Fruit fly (Drosophila melanogaster): ENCODE data around the gene RpL35.

DNA sequence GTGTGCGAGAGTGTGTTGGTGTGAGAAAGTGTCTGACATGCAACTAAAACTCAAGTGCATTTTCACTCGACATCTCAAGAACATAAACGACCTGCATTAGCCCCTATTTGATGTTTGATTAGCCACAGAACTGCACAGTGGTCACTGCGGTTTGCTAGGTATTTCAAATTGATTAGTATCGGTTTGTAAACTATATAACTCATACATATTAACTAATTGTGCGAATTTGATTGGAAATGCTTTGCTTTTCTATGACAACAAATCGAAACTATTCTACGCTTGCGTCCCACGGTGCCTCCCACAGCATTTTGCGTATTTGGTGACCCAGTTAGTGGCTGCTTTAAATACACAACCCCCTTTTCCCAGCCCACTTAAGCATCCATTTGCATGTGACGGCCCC lies 37.5 kb upstream of the RpL35 start:
- TF ChIP-seq EcR (GFP tag; optimal IDR thresholded peaks at IDR 0.05): no peak
- no peak for TF ChIP-seq CG15710 (tag; optimal IDR thresholded peaks at IDR 0.05)
- no peak for TF ChIP-seq CG17806 (tag; optimal IDR thresholded peaks at IDR 0.05)
- TF ChIP-seq CG14655 (GFP tag; optimal IDR thresholded peaks at IDR 0.05): no peak

Data from whole organism, pupa.